Fruit fly (Drosophila melanogaster): ENCODE data around the gene CG9536.

The CG9536 gene

dm6 chr2L:6473076-6474037, 3.4 kb downstream of the CG9536 start, which contains the start of gene mmy (continued):
- TF ChIP-seq tgo (GFP tag; IDR thresholded peaks at IDR 0.05) (peak; percentile 57; the same call in 2 of the 3 replicates), CG10565 (GFP tag; optimal IDR thresholded peaks at IDR 0.05) (no peak), Mad (GFP tag; optimal IDR thresholded peaks at IDR 0.05) (peak; percentile 33), sens (GFP tag) (peak; percentile 88), Lim3 (GFP tag; IDR thresholded peaks at IDR 0.05) (no peak), CG13296 (GFP tag; optimal IDR thresholded peaks at IDR 0.05) (peak; percentile 13), CG14860 (GFP tag; IDR thresholded peaks at IDR 0.05; ENCODE audit: partially characterized antibody) (peak; percentile 41; the same call in 2 of the 3 replicates), fd64A (GFP tag; optimal IDR thresholded peaks at IDR 0.05) (peak; percentile 51), z (GFP tag; IDR thresholded peaks at IDR 0.05) (peak; percentile 75), Dp (GFP tag; optimal IDR thresholded peaks at IDR 0.05) (peak; percentile 52), C15 (GFP tag; IDR thresholded peaks at IDR 0.05) (no peak), CG16863 (GFP tag; optimal IDR thresholded peaks at IDR 0.05) (peak; percentile 14), shn (GFP tag; optimal IDR thresholded peaks at IDR 0.05) (peak; percentile 48), ATbp (GFP tag; optimal IDR thresholded peaks at IDR 0.05) (no peak), Stat92E (GFP tag; optimal IDR thresholded peaks at IDR 0.05) (peak in 1 of 3 experiments; percentile 32), sima (GFP tag; optimal IDR thresholded peaks at IDR 0.05) (no peak), ro (GFP tag; IDR thresholded peaks at IDR 0.05) (no peak), lola (GFP tag; optimal IDR thresholded peaks at IDR 0.05) (peak in 1 of 3 experiments; percentile 37), CG33213 (GFP tag; optimal IDR thresholded peaks at IDR 0.05) (peak; percentile 53), CG14667 (GFP tag; IDR thresholded peaks at IDR 0.05) (no peak), CG6654 (GFP tag; optimal IDR thresholded peaks at IDR 0.05) (peak; percentile 3), run (tag; optimal IDR thresholded peaks at IDR 0.05) (peak; percentile 11), Dll (GFP tag; IDR thresholded peaks at IDR 0.05; ENCODE audit: partially characterized antibody) (peak; percentile 52; the same call in 1 of the 4 replicates), pros (GFP tag; optimal IDR thresholded peaks at IDR 0.05) (peak; percentile 44), TFAM (GFP tag; optimal IDR thresholded peaks at IDR 0.05) (no peak), row (GFP tag; IDR thresholded peaks at IDR 0.05) (peak; percentile 74), CG11456 (GFP tag; IDR thresholded peaks at IDR 0.05) (no peak), CG10543 (GFP tag; optimal IDR thresholded peaks at IDR 0.05) (peak; percentile 94), CG8765 (GFP tag; IDR thresholded peaks at IDR 0.05) (no peak; the same call in 1 of the 2 replicates), bab2 (GFP tag; optimal IDR thresholded peaks at IDR 0.05) (no peak), Nf-YC (tag; optimal IDR thresholded peaks at IDR 0.05) (no peak), CG33557 (GFP tag; optimal IDR thresholded peaks at IDR 0.05) (no peak), CG10321 (GFP tag; IDR thresholded peaks at IDR 0.05) (no peak), klu (GFP tag; IDR thresholded peaks at IDR 0.05) (0 out of 2 replicates have a peak, but pooled peaks have one; percentile 26), cwo (GFP tag; optimal IDR thresholded peaks at IDR 0.05) (peak; percentile 26), CG14965 (GFP tag; optimal IDR thresholded peaks at IDR 0.05; ENCODE audit: borderline replicate concordance) (no peak), mirr (GFP tag; optimal IDR thresholded peaks at IDR 0.05) (peak; percentile 93), sug (tag; optimal IDR thresholded peaks at IDR 0.05) (peak; percentile 66), br (optimal IDR thresholded peaks at IDR 0.05) (no peak), luna (GFP tag; optimal IDR thresholded peaks at IDR 0.05) (no peak), Max (GFP tag; optimal IDR thresholded peaks at IDR 0.05) (no peak), Dref (GFP tag; IDR thresholded peaks at IDR 0.05) (peak; percentile 76), CG12155 (GFP tag; optimal IDR thresholded peaks at IDR 0.05) (peak; percentile 36), H15 (GFP tag; IDR thresholded peaks at IDR 0.05) (no peak), CG7963 (GFP tag; IDR thresholded peaks at IDR 0.05; ENCODE audit: partially characterized antibody) (no peak), tll (GFP tag; optimal IDR thresholded peaks at IDR 0.05) (no peak), Doc2 (GFP tag; IDR thresholded peaks at IDR 0.05) (no peak), CG15696 (tag; optimal IDR thresholded peaks at IDR 0.05) (peak; percentile 3)
